Worm (Caenorhabditis elegans) whole organism, L4 larva: ENCODE measurements around the gene C45G9.12.

Experiments
- D1046.2 ChIP-seq: fragments of 200-800 bp; sonication (Bioruptor generic); IDR thresholded peaks from 2 replicates; pipeline ENCODE4 v1.3.6; 2022; ENCODE audit warnings: missing genetic modification characterization, missing compliant biosample characterization
- F10B5.3 ChIP-seq: sonication (generic microtip); optimal IDR thresholded peaks from 2 replicates; lab custom pipeline; 2016; ENCODE audit warnings: mild to moderate bottlenecking, missing genetic modification characterization, missing compliant biosample characterization
- F26F4.8 ChIP-seq: fragments of 200-800 bp; sonication (Bioruptor generic); conservative IDR thresholded peaks from 2 replicates; pipeline ENCODE4 v1.3.6; 2022; ENCODE audit warnings: missing genetic modification characterization, missing compliant biosample characterization
- F44E2.7 ChIP-seq: fragments of 200-800 bp; sonication (Bioruptor generic); IDR thresholded peaks from 2 replicates; pipeline ENCODE4 v2.1.2; 2022; ENCODE audit warnings: missing genetic modification characterization, missing compliant biosample characterization
- R02D3.7 ChIP-seq: fragments of 150-350 bp; sonication (generic microtip); optimal IDR thresholded peaks from 3 replicates; lab custom pipeline; 2014; ENCODE audit warnings: missing biosample characterization, missing genetic modification characterization
- T20F7.1 ChIP-seq: fragments of 200-800 bp; sonication (Bioruptor generic); optimal IDR thresholded peaks from 2 replicates; lab custom pipeline; 2018; ENCODE audit warnings: mild to moderate bottlenecking, missing genetic modification characterization, missing compliant biosample characterization
- Y48G9A.11 ChIP-seq: fragments of 200-800 bp; sonication (Bioruptor generic); IDR thresholded peaks from 2 replicates; pipeline ENCODE4 v1.3.6; 2022; ENCODE audit warnings: missing genetic modification reagents, missing genetic modification characterization, missing compliant biosample characterization
- ZK546.5 ChIP-seq, 2 experiments: sonication (generic microtip); optimal IDR thresholded peaks; 2 replicates each; lab custom pipeline; 2017; ENCODE audit warnings: missing biosample characterization in 2 of 2, missing genetic modification characterization in 2 of 2
- aha-1 ChIP-seq: fragments of 150-350 bp; peaks from one replicate; lab custom pipeline; 2014; ENCODE audit warnings: missing biosample characterization, missing genetic modification characterization
- ama-1 ChIP-seq: fragments of 150-350 bp; optimal IDR thresholded peaks from 2 replicates; lab custom pipeline; 2014; ENCODE audit warnings: inconsistent platforms, mixed read lengths
- ceh-20 ChIP-seq: fragments of 200-800 bp; sonication (Bioruptor generic); IDR thresholded peaks from 2 replicates; pipeline ENCODE4 v1.3.6; 2022; ENCODE audit warnings: missing genetic modification reagents, missing genetic modification characterization, missing compliant biosample characterization
- ceh-32 ChIP-seq: sonication (generic microtip); optimal IDR thresholded peaks from 2 replicates; lab custom pipeline; 2016; ENCODE audit warnings: mild to moderate bottlenecking, missing genetic modification characterization, missing compliant biosample characterization; ENCODE audit not compliant: poor library complexity
- cey-2 ChIP-seq: sonication (generic microtip); optimal IDR thresholded peaks from 3 replicates; lab custom pipeline; 2017; ENCODE audit warnings: missing genetic modification characterization, mild to moderate bottlenecking, missing compliant biosample characterization, antibody characterized with exemption, borderline replicate concordance; ENCODE audit not compliant: insufficient read depth
- dmd-6 ChIP-seq: fragments of 200-800 bp; sonication (Bioruptor generic); IDR thresholded peaks from 2 replicates; pipeline ENCODE4 v1.3.6; 2022; ENCODE audit warnings: missing genetic modification reagents, missing genetic modification characterization, missing compliant biosample characterization
- dpl-1 ChIP-seq: fragments of 150-350 bp; optimal IDR thresholded peaks from 2 replicates; lab custom pipeline; 2014; ENCODE audit warnings: missing biosample characterization, missing genetic modification reagents, missing genetic modification characterization
- dve-1 ChIP-seq: sonication (generic microtip); optimal IDR thresholded peaks from 2 replicates; lab custom pipeline; 2017; ENCODE audit warnings: antibody characterized with exemption, mild to moderate bottlenecking, missing genetic modification characterization, missing compliant biosample characterization; ENCODE audit not compliant: insufficient read depth
- egl-27 ChIP-seq: sonication (generic microtip); optimal IDR thresholded peaks from 3 replicates; lab custom pipeline; 2017; ENCODE audit warnings: missing biosample characterization, missing genetic modification reagents, missing genetic modification characterization
- egl-43 ChIP-seq: fragments of 200-800 bp; sonication (Bioruptor generic); IDR thresholded peaks from 2 replicates; pipeline ENCODE4 v1.3.6; 2022; ENCODE audit warnings: missing genetic modification reagents, missing genetic modification characterization, missing compliant biosample characterization
- fkh-10 ChIP-seq: fragments of 150-350 bp; optimal IDR thresholded peaks from 2 replicates; lab custom pipeline; 2014; ENCODE audit warnings: missing biosample characterization, missing genetic modification reagents, missing genetic modification characterization
- fos-1 ChIP-seq: fragments of 150-350 bp; optimal IDR thresholded peaks from 2 replicates; lab custom pipeline; 2014; ENCODE audit warnings: missing biosample characterization, missing genetic modification characterization
- hif-1 ChIP-seq, 2 experiments: sonication (generic microtip); optimal IDR thresholded peaks; 2 replicates each; lab custom pipeline; 2016 to 2017; ENCODE audit warnings: missing compliant biosample characterization in 2 of 2, missing genetic modification characterization in 2 of 2, missing genetic modification reagents in 2 of 2, missing genotype in 2 of 2, mild to moderate bottlenecking in 1 of 2
- hlh-11 ChIP-seq: fragments of 200-800 bp; sonication (Bioruptor generic); optimal IDR thresholded peaks from 2 replicates; lab custom pipeline; 2018; ENCODE audit warnings: mild to moderate bottlenecking, missing genetic modification characterization, missing compliant biosample characterization
- hlh-30 ChIP-seq: sonication (generic microtip); optimal IDR thresholded peaks from 2 replicates; lab custom pipeline; 2017; ENCODE audit warnings: antibody characterized with exemption, mild to moderate bottlenecking, missing genetic modification characterization, missing compliant biosample characterization; ENCODE audit not compliant: insufficient read depth
- jun-1 ChIP-seq: fragments of 150-350 bp; optimal IDR thresholded peaks from 2 replicates; lab custom pipeline; 2014; ENCODE audit warnings: missing biosample characterization, missing genetic modification reagents, missing genetic modification characterization
- lin-1 ChIP-seq: fragments of 200-800 bp; sonication (Bioruptor generic); IDR thresholded peaks from 2 replicates; pipeline ENCODE4 v1.3.6; 2022; ENCODE audit warnings: missing genetic modification reagents, missing genetic modification characterization, missing compliant biosample characterization
- lin-13 ChIP-seq: fragments of 150-350 bp; optimal IDR thresholded peaks from 2 replicates; lab custom pipeline; 2014; ENCODE audit warnings: missing biosample characterization, missing genetic modification reagents, missing genetic modification characterization
- lin-15B ChIP-seq: fragments of 150-350 bp; sonication (generic microtip); optimal IDR thresholded peaks from 3 replicates; lab custom pipeline; 2014; ENCODE audit warnings: missing biosample characterization, missing genetic modification characterization
- lin-38 ChIP-seq: fragments of 200-800 bp; sonication (Bioruptor generic); IDR thresholded peaks from 2 replicates; pipeline ENCODE4 v1.3.6; 2022; ENCODE audit warnings: missing genetic modification reagents, missing genetic modification characterization, missing compliant biosample characterization
- lsy-2 ChIP-seq, 2 experiments: fragments of 150-350 bp in 1 of 2; sonication (generic microtip) in 1 of 2; optimal IDR thresholded peaks; 2 replicates each; lab custom pipeline; 2014 to 2017; ENCODE audit warnings: missing biosample characterization in 2 of 2, missing genetic modification characterization in 2 of 2
- madf-5 ChIP-seq, 2 experiments: fragments of 200-800 bp; sonication (Bioruptor generic); IDR thresholded peaks; 2 replicates each; pipeline ENCODE4 v1.3.6; 2022; ENCODE audit warnings: missing compliant biosample characterization in 2 of 2, missing genetic modification characterization in 2 of 2
- mdl-1 ChIP-seq, 2 experiments: fragments of 150-350 bp in 1 of 2; sonication (generic microtip) in 1 of 2; optimal IDR thresholded peaks; 2 replicates each; lab custom pipeline; 2014 to 2017; ENCODE audit warnings: missing biosample characterization in 2 of 2, missing genetic modification characterization in 2 of 2
- mdt-29 ChIP-seq: fragments of 200-800 bp; sonication (Bioruptor generic); IDR thresholded peaks from 2 replicates; pipeline ENCODE4 v1.3.6; 2022; ENCODE audit warnings: missing genetic modification reagents, missing genetic modification characterization, missing compliant biosample characterization
- mep-1 ChIP-seq: fragments of 150-350 bp; sonication (generic microtip); optimal IDR thresholded peaks from 3 replicates; lab custom pipeline; 2014; ENCODE audit warnings: missing biosample characterization, missing genetic modification characterization
- mxl-3 ChIP-seq: fragments of 200-800 bp; sonication (Bioruptor generic); optimal IDR thresholded peaks from 2 replicates; lab custom pipeline; 2018; ENCODE audit warnings: mild to moderate bottlenecking, missing genetic modification characterization, missing compliant biosample characterization
- nhr-111 ChIP-seq: fragments of 200-800 bp; sonication (Bioruptor generic); optimal IDR thresholded peaks from 2 replicates; lab custom pipeline; 2018; ENCODE audit warnings: mild to moderate bottlenecking, missing genetic modification characterization, missing compliant biosample characterization
- nhr-237 ChIP-seq: sonication (generic microtip); optimal IDR thresholded peaks from 2 replicates; lab custom pipeline; 2017; ENCODE audit warnings: missing biosample characterization, missing genetic modification characterization
- nhr-48 ChIP-seq: sonication (generic microtip); optimal IDR thresholded peaks from 2 replicates; lab custom pipeline; 2016; ENCODE audit warnings: mild to moderate bottlenecking, missing genetic modification characterization, missing compliant biosample characterization
- nhr-6 ChIP-seq: fragments of 150-350 bp; optimal IDR thresholded peaks from 2 replicates; lab custom pipeline; 2014; ENCODE audit warnings: missing biosample characterization, missing genetic modification characterization
- nhr-76 ChIP-seq: fragments of 150-350 bp; optimal IDR thresholded peaks from 2 replicates; lab custom pipeline; 2014; ENCODE audit warnings: missing biosample characterization, missing genetic modification characterization
- pqm-1 ChIP-seq: sonication (generic microtip); optimal IDR thresholded peaks from 2 replicates; lab custom pipeline; 2017; ENCODE audit warnings: missing biosample characterization, missing genetic modification characterization
- snpc-1.2 ChIP-seq: fragments of 200-800 bp; sonication (Bioruptor generic); IDR thresholded peaks from 2 replicates; pipeline ENCODE4 v1.3.6; 2022; ENCODE audit warnings: missing genetic modification reagents, missing genetic modification characterization, missing compliant biosample characterization
- unc-62 ChIP-seq, 3 experiments: fragments of 150-350 bp in 1 of 3; sonication (generic microtip); optimal IDR thresholded peaks in 2 of 3; peaks in 1 of 3; 1 replicate in 1 of 3; 2 replicates in 2 of 3; lab custom pipeline; 2014 to 2017; ENCODE audit warnings: missing biosample characterization in 3 of 3, missing genetic modification characterization in 3 of 3, missing genetic modification reagents in 3 of 3, missing genotype in 1 of 3
- zag-1 ChIP-seq: fragments of 150-350 bp; optimal IDR thresholded peaks from 2 replicates; lab custom pipeline; 2014; ENCODE audit warnings: missing biosample characterization, missing genetic modification characterization
- zfp-3 ChIP-seq: fragments of 200-800 bp; sonication (Bioruptor generic); conservative IDR thresholded peaks from 2 replicates; pipeline ENCODE4 v1.3.6; 2022; ENCODE audit warnings: missing genetic modification reagents, missing genetic modification characterization, missing compliant biosample characterization
- zip-11 ChIP-seq: fragments of 200-800 bp; sonication (Bioruptor generic); IDR thresholded peaks from 2 replicates; pipeline ENCODE4 v1.3.6; 2022; ENCODE audit warnings: missing genetic modification characterization, missing compliant biosample characterization
- zip-2 ChIP-seq: fragments of 150-350 bp; optimal IDR thresholded peaks from 2 replicates; lab custom pipeline; 2014; ENCODE audit warnings: missing biosample characterization, missing genetic modification characterization
- ztf-7 ChIP-seq: fragments of 150-350 bp; optimal IDR thresholded peaks from 2 replicates; lab custom pipeline; 2014; ENCODE audit warnings: missing biosample characterization, missing genetic modification characterization

Gene C45G9.12

DNA sequence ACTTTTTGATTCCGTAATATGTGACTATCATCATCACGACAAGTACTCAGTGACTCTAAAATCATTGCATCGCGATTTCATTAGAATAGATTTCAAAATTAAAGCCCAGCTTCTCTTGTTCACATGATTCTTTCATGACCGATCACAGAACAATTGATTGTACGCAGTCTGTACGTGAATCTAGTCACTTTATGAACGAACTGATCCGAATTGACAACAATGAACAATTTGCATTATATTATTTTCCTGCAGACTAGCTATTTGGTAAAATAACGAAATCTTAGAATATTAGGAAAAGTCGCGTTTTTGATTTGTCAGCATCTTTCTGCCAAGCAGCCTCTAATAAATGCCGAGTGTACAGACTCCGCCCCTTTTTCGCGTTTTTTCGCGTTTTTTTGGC is 28.1 kb upstream of the C45G9.12 start:
- TF ChIP-seq nhr-48 (tag; lab: Kevin White, UChicago) (peak; percentile 26), nhr-76 (tag; lab: Kevin White, UChicago) (no peak), aha-1 (peak; percentile 5), Y48G9A.11 (GFP tag; lab: Robert Waterston, UW) (no peak), unc-62 (GFP tag; optimal IDR thresholded peaks at IDR 0.05 in 1 of 2; lab: Kevin White, UChicago) (peak in 1 of 2 experiments; percentile 60), unc-62 (tag; optimal IDR thresholded peaks at IDR 0.05; lab: Kevin White, UChicago) (no peak), hif-1 (tag; optimal IDR thresholded peaks at IDR 0.05; lab: Kevin White, UChicago) (peak; percentile 17 to 57)

DNA sequence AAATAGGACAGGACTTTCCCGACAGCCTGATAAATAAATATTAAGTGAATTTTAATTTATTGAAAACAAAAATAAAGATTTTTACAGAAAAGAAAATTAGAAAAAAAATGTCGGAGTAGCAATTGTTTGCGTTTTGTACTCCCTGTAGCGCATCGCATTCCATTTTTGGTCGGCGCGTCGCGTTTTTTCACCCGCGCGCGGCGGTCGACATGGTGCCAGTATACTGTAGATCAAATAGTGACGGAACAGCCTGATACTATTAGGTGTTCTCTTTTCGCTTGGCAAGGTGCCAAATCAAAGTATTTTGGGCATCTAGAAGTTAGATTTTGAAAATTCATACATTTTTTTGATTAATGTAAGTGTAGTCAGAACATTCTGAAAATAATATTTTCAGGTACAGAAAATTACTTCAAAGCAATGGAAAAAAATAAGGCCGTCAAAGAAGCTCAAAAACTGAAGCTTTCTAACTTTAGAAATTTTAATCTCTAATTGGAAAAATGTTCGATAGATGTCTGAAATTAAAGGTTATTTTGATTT is 27.4 kb upstream of the C45G9.12 start:
- TF ChIP-seq aha-1 (peak; percentile 92), cey-2 (tag; lab: Kevin White, UChicago) (no peak), lin-15B (tag; lab: Kevin White, UChicago) (no peak), snpc-1.2 (GFP tag; lab: Robert Waterston, UW) (no peak)

DNA sequence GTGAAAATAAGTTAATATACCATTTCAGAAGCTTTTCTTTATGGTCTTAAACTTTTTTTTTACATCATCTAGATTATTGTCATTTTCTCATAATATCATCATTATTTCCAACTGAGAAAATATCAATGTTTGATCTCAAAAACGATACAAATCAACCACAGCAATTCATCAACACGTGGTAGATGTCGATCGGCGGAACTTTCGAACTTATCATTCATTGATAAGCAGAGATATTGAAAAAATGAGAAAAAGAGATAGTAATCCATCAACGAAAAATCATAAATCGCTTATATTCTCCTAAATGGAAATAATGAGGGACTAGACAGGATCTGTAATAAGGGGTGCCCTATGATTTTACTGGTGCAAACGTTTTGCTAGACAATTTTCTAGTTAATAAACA is 25.3 kb upstream of the C45G9.12 start:
- TF ChIP-seq ZK546.5 (tag; optimal IDR thresholded peaks at IDR 0.05; lab: Kevin White, UChicago) (no peak), pqm-1 (tag; lab: Kevin White, UChicago) (no peak), lsy-2 (tag; optimal IDR thresholded peaks at IDR 0.05; lab: Kevin White, UChicago) (no peak), mxl-3 (GFP tag; lab: Kevin White, UChicago) (peak; percentile 85), zfp-3 (no peak), mdl-1 (tag; optimal IDR thresholded peaks at IDR 0.05; lab: Kevin White, UChicago) (peak in 1 of 2 experiments; percentile 69), ztf-7 (tag; lab: Kevin White, UChicago) (no peak), egl-27 (tag; lab: Kevin White, UChicago) (no peak), F26F4.8 (GFP tag; lab: Robert Waterston, UW) (no peak), nhr-6 (tag; lab: Kevin White, UChicago) (no peak), dmd-6 (GFP tag; lab: Robert Waterston, UW) (peak; percentile 40), mdt-29 (GFP tag; lab: Robert Waterston, UW) (no peak), zip-2 (tag; lab: Kevin White, UChicago) (no peak), ceh-20 (GFP tag; lab: Robert Waterston, UW) (0 out of 2 replicates have a peak, but pooled peaks have one; percentile 10), T20F7.1 (GFP tag; lab: Kevin White, UChicago) (no peak), lin-13 (GFP tag; lab: Kevin White, UChicago) (no peak), fkh-10 (GFP tag; lab: Kevin White, UChicago) (no peak), ceh-32 (tag; lab: Kevin White, UChicago) (no peak), R02D3.7 (tag; lab: Kevin White, UChicago) (no peak), Y48G9A.11 (GFP tag; lab: Robert Waterston, UW) (no peak), nhr-76 (tag; lab: Kevin White, UChicago) (no peak), lin-38 (no peak), egl-43 (GFP tag; lab: Robert Waterston, UW) (no peak), hlh-11 (tag; lab: Kevin White, UChicago) (peak; percentile 35), F10B5.3 (no peak), jun-1 (no peak), nhr-111 (GFP tag; lab: Kevin White, UChicago) (no peak), F44E2.7 (GFP tag; lab: Robert Waterston, UW) (no peak), ama-1 (lab: Kevin White, UChicago) (no peak), dpl-1 (GFP tag; lab: Kevin White, UChicago) (no peak), D1046.2 (GFP tag; lab: Robert Waterston, UW) (no peak), madf-5 (GFP tag; IDR thresholded peaks at IDR 0.05; lab: Robert Waterston, UW) (no peak), lin-1 (GFP tag; lab: Robert Waterston, UW) (no peak), hlh-30 (peak; percentile 7), mep-1 (tag; lab: Kevin White, UChicago) (no peak), zip-11 (no peak), fos-1 (tag; lab: Kevin White, UChicago) (no peak), zag-1 (tag; lab: Kevin White, UChicago) (no peak), dve-1 (no peak), nhr-237 (tag; lab: Kevin White, UChicago) (no peak)
